Worm (Caenorhabditis elegans) whole organism, late embryonic: ENCODE results near the gene T16H12.13.

ENCODE experiments used
- T23F11.4 ChIP-seq: fragments of 200-800 bp; sonication (Bioruptor generic); optimal IDR thresholded peaks from 2 replicates; lab custom pipeline; 2018; ENCODE audit warnings: mild to moderate bottlenecking, missing genetic modification characterization, missing compliant biosample characterization
- ceh-30 ChIP-seq: fragments of 150-350 bp; optimal IDR thresholded peaks from 2 replicates; lab custom pipeline; 2014; ENCODE audit warnings: missing biosample characterization, missing genetic modification characterization
- fkh-10 ChIP-seq: fragments of 150-350 bp; optimal IDR thresholded peaks from 2 replicates; lab custom pipeline; 2014; ENCODE audit warnings: missing biosample characterization, missing genetic modification reagents, missing genetic modification characterization
- nfya-1 ChIP-seq: sonication (generic microtip); optimal IDR thresholded peaks from 2 replicates; lab custom pipeline; 2017; ENCODE audit warnings: missing genetic modification characterization, mild to moderate bottlenecking, missing compliant biosample characterization, antibody characterized with exemption, moderate library complexity
- pat-9 ChIP-seq: fragments of 200-800 bp; sonication (Bioruptor generic); optimal IDR thresholded peaks from 2 replicates; lab custom pipeline; 2018; ENCODE audit warnings: mild to moderate bottlenecking, missing genetic modification characterization, moderate library complexity, missing compliant biosample characterization
- ztf-16 ChIP-seq: sonication (generic microtip); optimal IDR thresholded peaks from 2 replicates; lab custom pipeline; 2017; ENCODE audit warnings: missing genetic modification characterization, missing compliant biosample characterization

DNA sequence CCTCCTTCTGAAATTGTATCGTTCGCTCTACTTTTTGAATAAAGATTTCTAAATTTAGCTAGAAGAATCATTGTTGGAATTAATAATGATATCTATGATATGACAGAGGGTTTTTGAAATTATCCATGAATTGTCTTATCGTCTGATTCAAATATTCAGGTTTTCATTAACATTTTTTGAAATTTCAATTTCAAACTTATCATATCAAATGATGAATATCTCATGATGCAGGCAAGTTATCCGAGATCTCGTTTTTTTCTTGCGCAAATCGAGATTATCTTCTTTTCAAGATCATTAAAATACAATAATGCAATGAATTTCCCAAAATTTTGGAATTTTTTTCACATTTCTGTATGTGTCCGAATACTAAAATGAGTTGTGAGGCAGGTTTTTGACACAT lies 12.8 kb downstream of the T16H12.13 start, which contains the start of gene spop-1:
- TF ChIP-seq T23F11.4 (GFP tag; lab: Kevin White, UChicago) (no peak), ceh-30 (tag; lab: Kevin White, UChicago) (no peak), nfya-1 (tag; lab: Kevin White, UChicago) (no peak), pat-9 (tag; lab: Kevin White, UChicago) (no peak), ztf-16 (tag; lab: Kevin White, UChicago) (no peak), fkh-10 (no peak)
